Worm (Caenorhabditis elegans) whole organism, L1 larva: ENCODE results near the gene R12H7.4.

ENCODE experiments used
- C04F5.9 ChIP-seq: sonication (generic microtip); optimal IDR thresholded peaks from 2 replicates; lab custom pipeline; 2016; ENCODE audit warnings: missing genetic modification characterization, missing compliant biosample characterization
- F16B12.6 ChIP-seq: fragments of 150-350 bp; optimal IDR thresholded peaks from 2 replicates; lab custom pipeline; 2014; ENCODE audit warnings: missing biosample characterization, missing genetic modification characterization
- Y116A8C.19 ChIP-seq: sonication (generic microtip); optimal IDR thresholded peaks from 2 replicates; lab custom pipeline; 2016; ENCODE audit warnings: missing compliant biosample characterization, missing genetic modification characterization, borderline replicate concordance
- aha-1 ChIP-seq: fragments of 150-350 bp; optimal IDR thresholded peaks from 2 replicates; lab custom pipeline; 2014; ENCODE audit warnings: missing biosample characterization, missing genetic modification characterization
- alr-1 ChIP-seq: fragments of 200-800 bp; sonication (Bioruptor generic); optimal IDR thresholded peaks from 2 replicates; lab custom pipeline; 2018; ENCODE audit warnings: borderline replicate concordance, mild to moderate bottlenecking, missing genetic modification characterization, missing compliant biosample characterization
- aly-2 ChIP-seq: fragments of 150-350 bp; optimal IDR thresholded peaks from 2 replicates; lab custom pipeline; 2014; ENCODE audit warnings: missing biosample characterization, missing genetic modification characterization
- blmp-1 ChIP-seq: fragments of 150-350 bp; optimal IDR thresholded peaks from 2 replicates; lab custom pipeline; 2014; ENCODE audit warnings: missing biosample characterization, missing genetic modification characterization
- ceh-8 ChIP-seq: fragments of 200-800 bp; sonication (Bioruptor generic); optimal IDR thresholded peaks from 2 replicates; lab custom pipeline; 2018; ENCODE audit warnings: mild to moderate bottlenecking, missing genetic modification characterization, moderate library complexity, missing compliant biosample characterization
- ceh-82 ChIP-seq, 3 experiments: fragments of 150-350 bp in 1 of 3; sonication (generic microtip) in 2 of 3; optimal IDR thresholded peaks; 2 replicates each; lab custom pipeline; 2014 to 2017; ENCODE audit warnings: missing biosample characterization in 3 of 3, missing genetic modification characterization in 3 of 3
- dsc-1 ChIP-seq: sonication (generic microtip); optimal IDR thresholded peaks from 2 replicates; lab custom pipeline; 2016; ENCODE audit warnings: mild to moderate bottlenecking, missing genetic modification characterization, missing compliant biosample characterization
- efl-3 ChIP-seq: fragments of 200-800 bp; sonication (Bioruptor generic); optimal IDR thresholded peaks from 2 replicates; lab custom pipeline; 2018; ENCODE audit warnings: mild to moderate bottlenecking, missing genetic modification characterization, missing compliant biosample characterization
- egl-13 ChIP-seq: sonication (generic microtip); optimal IDR thresholded peaks from 2 replicates; lab custom pipeline; 2016; ENCODE audit warnings: missing genotype, missing genetic modification reagents, missing genetic modification characterization, missing compliant biosample characterization
- egl-27 ChIP-seq, 2 experiments: fragments of 150-350 bp in 1 of 2; sonication (generic microtip); optimal IDR thresholded peaks; 3 replicates each; lab custom pipeline; 2017 to 2018; ENCODE audit warnings: missing biosample characterization in 2 of 2, missing genetic modification characterization in 2 of 2, missing genetic modification reagents in 2 of 2
- elt-3 ChIP-seq, 6 experiments: fragments of 150-350 bp in 1 of 6; sonication (generic microtip); optimal IDR thresholded peaks; 2 replicates each; lab custom pipeline; 2017 to 2018; ENCODE audit warnings: missing biosample characterization in 6 of 6, missing genetic modification characterization in 6 of 6, inconsistent platforms in 1 of 6
- fkh-10 ChIP-seq: sonication (generic microtip); optimal IDR thresholded peaks from 2 replicates; lab custom pipeline; 2017; ENCODE audit warnings: missing biosample characterization, missing genetic modification reagents, missing genetic modification characterization
- fkh-4 ChIP-seq: sonication (generic microtip); optimal IDR thresholded peaks from 2 replicates; lab custom pipeline; 2016; ENCODE audit warnings: missing compliant biosample characterization, missing genetic modification characterization, borderline replicate concordance
- fkh-8 ChIP-seq: sonication (generic microtip); optimal IDR thresholded peaks from 2 replicates; lab custom pipeline; 2016; ENCODE audit warnings: mild to moderate bottlenecking, missing genetic modification characterization, missing compliant biosample characterization
- fos-1 ChIP-seq: fragments of 150-350 bp; optimal IDR thresholded peaks from 2 replicates; lab custom pipeline; 2014; ENCODE audit warnings: missing biosample characterization, missing genetic modification characterization
- grh-1 ChIP-seq: fragments of 200-800 bp; sonication (Bioruptor generic); IDR thresholded peaks from 2 replicates; pipeline ENCODE4 v1.3.6; 2022; ENCODE audit warnings: missing genetic modification reagents, missing genetic modification characterization, missing compliant biosample characterization
- hpl-2 ChIP-seq: fragments of 150-350 bp; optimal IDR thresholded peaks from 2 replicates; lab custom pipeline; 2014; ENCODE audit warnings: missing biosample characterization, missing genetic modification reagents, missing genetic modification characterization
- isw-1 ChIP-seq: fragments of 200-800 bp; sonication (Bioruptor generic); IDR thresholded peaks from 2 replicates; pipeline ENCODE4 v1.3.6; 2022; ENCODE audit warnings: missing genetic modification characterization, missing compliant biosample characterization
- jun-1 ChIP-seq: fragments of 150-350 bp; optimal IDR thresholded peaks from 2 replicates; lab custom pipeline; 2014; ENCODE audit warnings: missing biosample characterization, missing genetic modification reagents, missing genetic modification characterization
- lin-14 ChIP-seq: fragments of 200-800 bp; sonication (Bioruptor generic); optimal IDR thresholded peaks from 2 replicates; lab custom pipeline; 2018; ENCODE audit warnings: mild to moderate bottlenecking, missing genetic modification characterization, moderate library complexity, missing compliant biosample characterization
- lin-35 ChIP-seq, 2 experiments: fragments of 150-350 bp; optimal IDR thresholded peaks; 2 replicates each; lab custom pipeline; 2014; ENCODE audit warnings: missing biosample characterization in 2 of 2, missing genetic modification characterization in 2 of 2, missing genetic modification reagents in 2 of 2
- lin-39 ChIP-seq: fragments of 150-350 bp; optimal IDR thresholded peaks from 2 replicates; lab custom pipeline; 2014; ENCODE audit warnings: missing biosample characterization, missing genetic modification reagents, missing genetic modification characterization
- lir-3 ChIP-seq: sonication (generic microtip); optimal IDR thresholded peaks from 2 replicates; lab custom pipeline; 2016; ENCODE audit warnings: mild to moderate bottlenecking, missing genetic modification characterization, moderate library complexity, missing compliant biosample characterization; ENCODE audit not compliant: poor library complexity
- lsy-2 ChIP-seq, 2 experiments: fragments of 150-350 bp; optimal IDR thresholded peaks; 2 replicates each; lab custom pipeline; 2014; ENCODE audit warnings: missing biosample characterization in 2 of 2, missing genetic modification characterization in 2 of 2
- mef-2 ChIP-seq: fragments of 150-350 bp; optimal IDR thresholded peaks from 2 replicates; lab custom pipeline; 2014; ENCODE audit warnings: missing biosample characterization, missing genetic modification characterization
- mep-1 ChIP-seq: fragments of 150-350 bp; optimal IDR thresholded peaks from 2 replicates; lab custom pipeline; 2014; ENCODE audit warnings: missing biosample characterization, missing genetic modification characterization
- nhr-19 ChIP-seq: fragments of 200-800 bp; sonication (Bioruptor generic); conservative IDR thresholded peaks from 2 replicates; pipeline ENCODE4 v1.3.6; 2022; ENCODE audit warnings: missing genetic modification characterization, missing compliant biosample characterization
- nhr-20 ChIP-seq: sonication (generic microtip); optimal IDR thresholded peaks from 2 replicates; lab custom pipeline; 2016; ENCODE audit warnings: mild to moderate bottlenecking, missing genetic modification characterization, missing compliant biosample characterization
- nhr-237 ChIP-seq: fragments of 150-350 bp; optimal IDR thresholded peaks from 2 replicates; lab custom pipeline; 2014; ENCODE audit warnings: missing biosample characterization, missing genetic modification characterization
- nhr-47 ChIP-seq: sonication (generic microtip); optimal IDR thresholded peaks from 2 replicates; lab custom pipeline; 2016; ENCODE audit warnings: mild to moderate bottlenecking, missing genetic modification characterization, moderate library complexity, missing compliant biosample characterization
- nhr-71 ChIP-seq: sonication (generic microtip); optimal IDR thresholded peaks from 2 replicates; lab custom pipeline; 2016; ENCODE audit warnings: mild to moderate bottlenecking, missing genetic modification characterization, moderate library complexity, missing compliant biosample characterization
- nhr-76 ChIP-seq: sonication (generic microtip); optimal IDR thresholded peaks from 2 replicates; lab custom pipeline; 2017; ENCODE audit warnings: missing biosample characterization, missing genetic modification characterization
- nhr-77 ChIP-seq: fragments of 150-350 bp; optimal IDR thresholded peaks from 2 replicates; lab custom pipeline; 2014; ENCODE audit warnings: missing biosample characterization, missing genetic modification characterization
- nhr-85 ChIP-seq: sonication (generic microtip); peaks from one replicate; lab custom pipeline; 2016; ENCODE audit warnings: missing genetic modification characterization, inconsistent platforms, missing compliant biosample characterization
- nhr-90 ChIP-seq: sonication (generic microtip); optimal IDR thresholded peaks from 2 replicates; lab custom pipeline; 2016; ENCODE audit warnings: mild to moderate bottlenecking, missing genetic modification characterization, missing compliant biosample characterization; ENCODE audit not compliant: poor library complexity
- pqm-1 ChIP-seq: sonication (generic microtip); optimal IDR thresholded peaks from 3 replicates; lab custom pipeline; 2017; ENCODE audit warnings: missing biosample characterization, missing genetic modification characterization
- rnt-1 ChIP-seq: sonication (generic microtip); optimal IDR thresholded peaks from 2 replicates; lab custom pipeline; 2016; ENCODE audit warnings: mild to moderate bottlenecking, missing genetic modification characterization, moderate library complexity, missing compliant biosample characterization
- skn-1 ChIP-seq: fragments of 150-350 bp; optimal IDR thresholded peaks from 2 replicates; lab custom pipeline; 2014; ENCODE audit warnings: missing biosample characterization, missing genetic modification characterization
- snpc-4 ChIP-seq: fragments of 150-350 bp; optimal IDR thresholded peaks from 2 replicates; lab custom pipeline; 2014; ENCODE audit warnings: missing biosample characterization, missing genetic modification characterization
- snu-23 ChIP-seq: sonication (generic microtip); optimal IDR thresholded peaks from 2 replicates; lab custom pipeline; 2016; ENCODE audit warnings: missing genetic modification characterization, missing compliant biosample characterization
- sox-4 ChIP-seq: sonication (generic microtip); optimal IDR thresholded peaks from 2 replicates; lab custom pipeline; 2016; ENCODE audit warnings: missing genetic modification characterization, missing compliant biosample characterization
- sup-37 ChIP-seq: fragments of 200-800 bp; sonication (Bioruptor generic); optimal IDR thresholded peaks from 2 replicates; lab custom pipeline; 2018; ENCODE audit warnings: mild to moderate bottlenecking, missing genetic modification characterization, missing compliant biosample characterization
- tlp-1 ChIP-seq: fragments of 150-350 bp; optimal IDR thresholded peaks from 2 replicates; lab custom pipeline; 2014; ENCODE audit warnings: missing biosample characterization, missing genetic modification characterization
- unc-62 ChIP-seq: fragments of 150-350 bp; optimal IDR thresholded peaks from 2 replicates; lab custom pipeline; 2014; ENCODE audit warnings: missing biosample characterization, missing genetic modification reagents, missing genetic modification characterization
- unc-86 ChIP-seq: sonication (generic microtip); optimal IDR thresholded peaks from 2 replicates; lab custom pipeline; 2016; ENCODE audit warnings: missing genetic modification characterization, missing compliant biosample characterization
- unc-98 ChIP-seq: fragments of 200-800 bp; sonication (Bioruptor generic); IDR thresholded peaks from 2 replicates; pipeline ENCODE4 v1.3.6; 2022; ENCODE audit warnings: missing genetic modification characterization, missing compliant biosample characterization
- xbp-1 ChIP-seq: sonication (generic microtip); optimal IDR thresholded peaks from 2 replicates; lab custom pipeline; 2016; ENCODE audit warnings: missing genetic modification characterization, missing compliant biosample characterization
- zip-4 ChIP-seq: fragments of 200-800 bp; sonication (Bioruptor generic); optimal IDR thresholded peaks from 2 replicates; lab custom pipeline; 2018; ENCODE audit warnings: mild to moderate bottlenecking, missing genetic modification characterization, moderate library complexity, missing compliant biosample characterization
- ztf-4 ChIP-seq: fragments of 150-350 bp; optimal IDR thresholded peaks from 2 replicates; lab custom pipeline; 2014; ENCODE audit warnings: missing biosample characterization, missing genetic modification characterization

R12H7.4 gene

DNA sequence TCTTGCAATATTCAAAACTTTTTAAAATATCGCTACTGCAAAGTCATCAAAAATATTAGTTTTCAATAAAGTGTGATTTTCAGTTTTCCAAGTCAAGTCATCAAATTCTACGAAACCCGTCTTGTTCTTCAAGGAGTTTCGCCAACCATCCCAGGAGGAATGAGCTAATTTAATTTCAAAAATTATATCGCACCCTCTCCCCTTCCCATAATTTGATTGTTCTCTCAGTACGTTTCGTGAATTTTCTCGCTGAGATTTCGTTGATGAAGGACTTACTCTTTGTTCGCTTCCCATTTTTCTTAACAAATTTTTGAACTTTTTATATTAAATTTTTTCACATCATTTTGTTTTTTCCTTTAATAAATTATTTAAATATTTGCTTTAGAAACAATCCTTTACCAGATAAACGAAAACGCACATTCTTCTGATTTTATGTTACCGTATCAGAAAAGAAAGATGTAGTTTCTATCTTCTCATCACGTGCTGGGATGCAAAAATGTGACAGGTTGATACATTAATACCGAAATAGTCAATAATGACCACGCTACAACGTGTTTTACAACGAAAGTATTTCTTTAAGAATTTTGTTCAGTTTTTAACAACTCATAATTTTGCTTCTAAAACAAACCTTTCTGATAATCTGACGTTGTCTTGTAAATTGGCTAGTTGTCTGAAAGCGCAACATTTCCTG, 29.9 kb downstream of the R12H7.4 start:
- TF ChIP-seq sox-4 (tag; lab: Kevin White, UChicago) (no peak), ceh-8 (no peak), Y116A8C.19 (tag; lab: Kevin White, UChicago) (no peak), ztf-4 (tag; lab: Kevin White, UChicago) (no peak), zip-4 (no peak), rnt-1 (tag; lab: Kevin White, UChicago) (no peak), nhr-90 (tag; lab: Kevin White, UChicago) (peak; percentile 41), lin-14 (peak; percentile 46), snpc-4 (tag; lab: Kevin White, UChicago) (no peak), elt-3 (tag; optimal IDR thresholded peaks at IDR 0.05; lab: Kevin White, UChicago) (peak in 2 of 6 experiments; percentile 7 to 24), nhr-47 (tag; lab: Kevin White, UChicago) (no peak), skn-1 (no peak), egl-13 (no peak), snu-23 (GFP tag; lab: Kevin White, UChicago) (peak; percentile 56), pqm-1 (no peak), dsc-1 (no peak), isw-1 (GFP tag; lab: Robert Waterston, UW) (no peak), fos-1 (tag; lab: Kevin White, UChicago) (no peak), fkh-8 (tag; lab: Kevin White, UChicago) (no peak), lsy-2 (tag; optimal IDR thresholded peaks at IDR 0.05; lab: Kevin White, UChicago) (peak in 1 of 2 experiments; percentile 61), lin-39 (no peak), unc-98 (GFP tag; lab: Robert Waterston, UW) (no peak), mep-1 (tag; lab: Kevin White, UChicago) (no peak), nhr-85 (peak; percentile 86), nhr-237 (no peak), grh-1 (GFP tag; lab: Robert Waterston, UW) (no peak), xbp-1 (tag; lab: Kevin White, UChicago) (no peak), nhr-19 (GFP tag; lab: Robert Waterston, UW) (peak; percentile 32; the same call in 1 of the 2 replicates), fkh-4 (tag; lab: Kevin White, UChicago) (no peak), efl-3 (GFP tag; lab: Kevin White, UChicago) (no peak), F16B12.6 (tag; lab: Kevin White, UChicago) (no peak), unc-62 (no peak), nhr-71 (tag; lab: Kevin White, UChicago) (peak; percentile 49), nhr-76 (tag; lab: Kevin White, UChicago) (no peak), lir-3 (tag; lab: Kevin White, UChicago) (no peak), mef-2 (tag; lab: Kevin White, UChicago) (no peak), alr-1 (tag; lab: Kevin White, UChicago) (no peak), blmp-1 (peak; percentile 64), aly-2 (tag; lab: Kevin White, UChicago) (no peak), ceh-82 (tag; optimal IDR thresholded peaks at IDR 0.05; lab: Kevin White, UChicago) (no peak), nhr-77 (tag; lab: Kevin White, UChicago) (no peak), fkh-10 (GFP tag; lab: Kevin White, UChicago) (no peak), jun-1 (tag; lab: Kevin White, UChicago) (no peak), aha-1 (no peak), egl-27 (tag; optimal IDR thresholded peaks at IDR 0.05; lab: Kevin White, UChicago) (no peak), hpl-2 (GFP tag; lab: Kevin White, UChicago) (no peak), C04F5.9 (no peak), nhr-20 (peak; percentile 82), sup-37 (GFP tag; lab: Kevin White, UChicago) (no peak), tlp-1 (tag; lab: Kevin White, UChicago) (no peak), lin-35 (GFP tag; optimal IDR thresholded peaks at IDR 0.05; lab: Kevin White, UChicago) (peak in 1 of 2 experiments; percentile 65), unc-86 (tag; lab: Kevin White, UChicago) (no peak)
